Fruit fly (Drosophila melanogaster): Measurements from ENCODE around the gene CG13051.

The CG13051 gene

DNA sequence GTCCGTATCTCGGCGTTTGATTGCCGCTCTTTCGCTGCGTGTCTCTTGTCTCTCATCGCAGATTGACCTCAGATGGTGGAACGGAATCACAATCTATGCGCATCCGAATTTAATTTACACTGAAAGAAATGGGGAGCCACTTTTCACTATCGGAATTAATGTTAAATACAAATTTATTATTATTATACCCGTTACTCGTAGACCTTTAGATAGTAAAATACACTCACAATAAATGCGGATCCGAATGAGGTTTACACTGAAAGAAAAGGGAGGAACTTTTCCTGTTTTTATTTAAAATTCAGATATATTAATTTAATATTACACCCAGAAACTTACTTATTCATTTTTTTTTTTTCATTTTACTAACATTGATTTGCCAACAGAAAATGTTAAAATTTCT is 24.2 kb upstream of the CG13051 start:
- peak; percentile 50; the same call in 1 of the 3 replicates for TF ChIP-seq CG34422 (GFP tag; IDR thresholded peaks at IDR 0.05)
- peak; percentile 67 for TF ChIP-seq CG15269 (tag; optimal IDR thresholded peaks at IDR 0.05)
- no peak for TF ChIP-seq CG8765 (GFP tag; IDR thresholded peaks at IDR 0.05)
- peak; percentile 10 for TF ChIP-seq tin (GFP tag; optimal IDR thresholded peaks at IDR 0.05)
- peak; percentile 41 for TF ChIP-seq CG13424 (tag; optimal IDR thresholded peaks at IDR 0.05)
- TF ChIP-seq HLH4C (GFP tag; IDR thresholded peaks at IDR 0.05; ENCODE audit: partially characterized antibody), result no peak
- peak; percentile 44; the same call in 1 of the 2 replicates for TF ChIP-seq CG17328 (GFP tag; IDR thresholded peaks at IDR 0.05)
- peak; percentile 9 for TF ChIP-seq Chrac-16 (GFP tag; optimal IDR thresholded peaks at IDR 0.05)
- TF ChIP-seq Ptx1 (GFP tag; IDR thresholded peaks at IDR 0.05), result 0 out of 2 replicates have a peak, but pooled peaks have one; percentile 43
- TF ChIP-seq dysf (GFP tag; IDR thresholded peaks at IDR 0.05), result peak; percentile 61; the same call in 2 of the 3 replicates
- TF ChIP-seq Gug (GFP tag; IDR thresholded peaks at IDR 0.05), result 0 out of 4 replicates have a peak, but pooled peaks have one; percentile 13
- TF ChIP-seq dpn (GFP tag; optimal IDR thresholded peaks at IDR 0.05), result peak in 1 of 2 experiments; percentile 38
- TF ChIP-seq sug (tag; optimal IDR thresholded peaks at IDR 0.05), result no peak
- peak; percentile 2 for TF ChIP-seq CG10654 (GFP tag; optimal IDR thresholded peaks at IDR 0.05)
- peak; percentile 20 for TF ChIP-seq CoRest (tag; optimal IDR thresholded peaks at IDR 0.05)
- peak; percentile 40; the same call in 1 of the 2 replicates for TF ChIP-seq vvl (GFP tag; IDR thresholded peaks at IDR 0.05)
- TF ChIP-seq CG13123 (GFP tag; optimal IDR thresholded peaks at IDR 0.05), result no peak
- TF ChIP-seq pan (optimal IDR thresholded peaks at IDR 0.05), result no peak
- TF ChIP-seq pan (GFP tag; optimal IDR thresholded peaks at IDR 0.05 in 1 of 2, IDR thresholded peaks at IDR 0.05 in 1 of 2), result peak in 1 of 2 experiments; percentile 37
- TF ChIP-seq en (GFP tag; optimal IDR thresholded peaks at IDR 0.05), result no peak
- peak; percentile 38 for TF ChIP-seq CG4424 (GFP tag; optimal IDR thresholded peaks at IDR 0.05)
- no peak; the same call in 2 of the 3 replicates for TF ChIP-seq sr (GFP tag; IDR thresholded peaks at IDR 0.05)
- TF ChIP-seq tio (GFP tag; optimal IDR thresholded peaks at IDR 0.05), result peak; percentile 5
- peak; percentile 13 for TF ChIP-seq CG17385 (GFP tag; optimal IDR thresholded peaks at IDR 0.05)
- peak; percentile 43; the same call in 1 of the 3 replicates for TF ChIP-seq tgo (GFP tag; IDR thresholded peaks at IDR 0.05)
- TF ChIP-seq CG11723 (GFP tag; optimal IDR thresholded peaks at IDR 0.05), result no peak
- TF ChIP-seq CG7357 (GFP tag; IDR thresholded peaks at IDR 0.05), result 0 out of 3 replicates have a peak, but pooled peaks have one; percentile 21
- TF ChIP-seq Sox100B (GFP tag; optimal IDR thresholded peaks at IDR 0.05), result no peak
- TF ChIP-seq Xbp1 (GFP tag; optimal IDR thresholded peaks at IDR 0.05), result peak; percentile 56
- no peak for TF ChIP-seq CG18764 (GFP tag; optimal IDR thresholded peaks at IDR 0.05)
- TF ChIP-seq ase (GFP tag; IDR thresholded peaks at IDR 0.05), result peak; percentile 47; the same call in 1 of the 3 replicates
- TF ChIP-seq row (GFP tag; IDR thresholded peaks at IDR 0.05), result peak; percentile 34; the same call in 1 of the 3 replicates
- peak; percentile 22; the same call in 1 of the 2 replicates for TF ChIP-seq slbo (GFP tag; IDR thresholded peaks at IDR 0.05)
- peak in 1 of 2 experiments; percentile 69 for TF ChIP-seq Hr51 (GFP tag; optimal IDR thresholded peaks at IDR 0.05)
- peak; percentile 23 for TF ChIP-seq CG10209 (GFP tag; optimal IDR thresholded peaks at IDR 0.05)
- no peak for TF ChIP-seq crp (GFP tag; optimal IDR thresholded peaks at IDR 0.05)
- TF ChIP-seq CG4730 (GFP tag; IDR thresholded peaks at IDR 0.05), result peak; percentile 50; the same call in 1 of the 2 replicates
- no peak for TF ChIP-seq CG16813 (GFP tag; IDR thresholded peaks at IDR 0.05; ENCODE audit: partially characterized antibody)
- peak; percentile 23 for TF ChIP-seq ind (GFP tag; optimal IDR thresholded peaks at IDR 0.05)
- TF ChIP-seq Ada2b (GFP tag; IDR thresholded peaks at IDR 0.05), result peak; percentile 58; the same call in 1 of the 2 replicates
- peak; percentile 22; the same call in 1 of the 2 replicates for TF ChIP-seq E2f2 (GFP tag; IDR thresholded peaks at IDR 0.05)
- TF ChIP-seq CG11696 (GFP tag; IDR thresholded peaks at IDR 0.05), result peak; percentile 44; the same call in 1 of the 2 replicates
- peak; percentile 39 for TF ChIP-seq CG7839 (tag; optimal IDR thresholded peaks at IDR 0.05)
- no peak for TF ChIP-seq Dfd (GFP tag; optimal IDR thresholded peaks at IDR 0.05)
- peak; percentile 38; the same call in 1 of the 2 replicates for TF ChIP-seq Rfx (GFP tag; IDR thresholded peaks at IDR 0.05)
- no peak for TF ChIP-seq CkIIα-i1 (GFP tag; IDR thresholded peaks at IDR 0.05)
- peak; percentile 46; the same call in 1 of the 2 replicates for TF ChIP-seq CG32767 (GFP tag; IDR thresholded peaks at IDR 0.05)
- TF ChIP-seq hkb (optimal IDR thresholded peaks at IDR 0.05), result no peak
- TF ChIP-seq hkb (GFP tag; IDR thresholded peaks at IDR 0.05), result peak; percentile 66
- peak; percentile 25 for TF ChIP-seq CG9437 (GFP tag; optimal IDR thresholded peaks at IDR 0.05)
- TF ChIP-seq CG30403 (GFP tag; optimal IDR thresholded peaks at IDR 0.05), result peak; percentile 48

Data from whole organism, embryonic.